Fruit fly (Drosophila melanogaster): ENCODE measurements around the gene flip.

flip gene

DNA sequence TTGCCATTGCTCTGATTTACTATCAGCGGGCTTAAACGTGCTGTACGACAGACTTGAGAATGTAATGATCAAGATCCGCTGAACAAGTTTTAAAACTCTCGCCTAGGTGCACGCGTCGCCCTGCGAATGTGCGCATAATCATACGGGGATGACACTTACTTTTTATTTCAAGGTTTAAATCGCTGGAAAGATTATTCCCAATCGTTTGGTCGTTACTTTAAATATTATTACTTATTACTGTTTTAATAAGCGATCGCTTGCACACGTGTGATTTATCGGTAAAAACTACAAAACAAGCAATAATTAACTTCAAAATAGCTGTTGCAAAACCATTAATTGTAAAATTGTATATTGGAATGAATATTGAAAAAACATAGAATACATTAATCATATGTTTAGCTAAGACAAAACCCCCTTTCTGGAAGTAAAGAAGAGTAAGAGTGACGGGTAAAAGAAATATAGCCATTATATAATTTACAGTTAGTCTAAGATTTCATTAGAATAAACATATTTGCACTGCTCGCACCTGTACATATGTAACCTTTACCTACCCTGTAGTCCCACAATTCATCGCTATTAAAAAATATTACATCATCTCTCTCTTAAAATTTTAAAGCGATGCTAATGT lies 48.5 kb downstream of the flip start, which contains the start of gene DhpD (continued):
- peak; percentile 32 for TF ChIP-seq Lpt (GFP tag; optimal IDR thresholded peaks at IDR 0.05)
- TF ChIP-seq Sox14 (GFP tag; optimal IDR thresholded peaks at IDR 0.05) = peak; percentile 85
- TF ChIP-seq CG9139 (GFP tag; optimal IDR thresholded peaks at IDR 0.05) = no peak
- peak; percentile 58 for TF ChIP-seq fd59A (GFP tag; optimal IDR thresholded peaks at IDR 0.05)
- TF ChIP-seq CG10631 (GFP tag; optimal IDR thresholded peaks at IDR 0.05) = peak; percentile 85
- peak; percentile 54 for TF ChIP-seq CG15336 (GFP tag; IDR thresholded peaks at IDR 0.05)
- TF ChIP-seq CG11902 (GFP tag; optimal IDR thresholded peaks at IDR 0.05) = peak; percentile 56
- TF ChIP-seq Eip93F (GFP tag; optimal IDR thresholded peaks at IDR 0.05) = peak; percentile 48
- TF ChIP-seq Gug (GFP tag; IDR thresholded peaks at IDR 0.05) = peak; percentile 64
- TF ChIP-seq CG6792 (GFP tag; optimal IDR thresholded peaks at IDR 0.05) = peak; percentile 81
- peak; percentile 86 for TF ChIP-seq CG6163 (GFP tag; IDR thresholded peaks at IDR 0.05)
- TF ChIP-seq Blimp-1 (GFP tag; optimal IDR thresholded peaks at IDR 0.05) = peak; percentile 55
- no peak for TF ChIP-seq fkh (GFP tag; optimal IDR thresholded peaks at IDR 0.05)
- TF ChIP-seq CG16779 (tag; optimal IDR thresholded peaks at IDR 0.05) = no peak
- TF ChIP-seq CG10669 (GFP tag; optimal IDR thresholded peaks at IDR 0.05) = peak; percentile 83
- TF ChIP-seq eg (GFP tag; IDR thresholded peaks at IDR 0.05) = peak; percentile 84
- TF ChIP-seq lz (GFP tag; optimal IDR thresholded peaks at IDR 0.05) = peak; percentile 86
- TF ChIP-seq CG32006 (GFP tag; optimal IDR thresholded peaks at IDR 0.05) = peak; percentile 74
- peak; percentile 56 for TF ChIP-seq CG7368 (GFP tag; optimal IDR thresholded peaks at IDR 0.05)
- no peak for TF ChIP-seq CG6808 (GFP tag; optimal IDR thresholded peaks at IDR 0.05)
- peak; percentile 83 for TF ChIP-seq vri (GFP tag; optimal IDR thresholded peaks at IDR 0.05)
- TF ChIP-seq dsx (GFP tag; optimal IDR thresholded peaks at IDR 0.05; ENCODE audit: poor library complexity, severe bottlenecking) = peak; percentile 64

DNA sequence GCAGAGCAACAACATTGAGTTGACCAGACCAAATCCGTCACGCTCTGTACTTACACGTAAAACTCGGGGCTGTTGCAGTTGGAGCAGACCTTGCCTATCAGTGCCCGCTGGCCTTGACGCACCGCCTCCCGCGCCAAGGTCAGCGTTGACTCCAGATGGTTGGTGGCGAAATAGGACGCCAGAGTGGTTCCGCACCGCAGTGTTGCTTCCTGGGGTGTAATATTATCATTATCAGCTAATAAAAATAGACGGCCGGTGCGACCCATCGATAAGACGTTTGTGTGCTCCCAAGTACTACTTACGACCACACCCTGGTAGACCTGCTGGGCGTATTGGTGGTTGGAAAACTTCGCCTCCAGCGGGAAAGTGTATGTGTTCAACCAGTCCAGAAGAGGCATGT lies 49.3 kb downstream of the flip start:
- TF ChIP-seq eg (GFP tag; IDR thresholded peaks at IDR 0.05) (no peak), svp (GFP tag) (peak; percentile 84)

dm6 chr3R:4220780-4221179 lies 56.9 kb downstream of the flip start:
- TF ChIP-seq CG6808 (GFP tag; optimal IDR thresholded peaks at IDR 0.05) (no peak), CG10669 (GFP tag; optimal IDR thresholded peaks at IDR 0.05) (no peak), fkh (GFP tag; optimal IDR thresholded peaks at IDR 0.05) (no peak), Sox14 (GFP tag; optimal IDR thresholded peaks at IDR 0.05) (peak; percentile 48), esn (GFP tag; optimal IDR thresholded peaks at IDR 0.05) (peak; percentile 32), CG16779 (tag; optimal IDR thresholded peaks at IDR 0.05) (no peak), cyc (GFP tag; optimal IDR thresholded peaks at IDR 0.05) (peak; percentile 20), CG3032 (tag; optimal IDR thresholded peaks at IDR 0.05) (peak; percentile 44), CG6163 (GFP tag; IDR thresholded peaks at IDR 0.05) (peak; percentile 27; the same call in 1 of the 3 replicates), CG11762 (GFP tag; optimal IDR thresholded peaks at IDR 0.05; ENCODE audit: insufficient read depth) (no peak), CG31627 (GFP tag; optimal IDR thresholded peaks at IDR 0.05) (peak; percentile 26), CG15336 (GFP tag; IDR thresholded peaks at IDR 0.05) (no peak), OdsH (GFP tag; optimal IDR thresholded peaks at IDR 0.05) (no peak), Ets21C (GFP tag; optimal IDR thresholded peaks at IDR 0.05) (no peak), CG32006 (GFP tag; optimal IDR thresholded peaks at IDR 0.05) (no peak), acj6 (GFP tag; optimal IDR thresholded peaks at IDR 0.05) (no peak), Sox102F (GFP tag; optimal IDR thresholded peaks at IDR 0.05) (no peak)

- TF ChIP-seq fd59A (GFP tag; optimal IDR thresholded peaks at IDR 0.05) = no peak
- TF ChIP-seq salr (GFP tag; optimal IDR thresholded peaks at IDR 0.05) = no peak
- TF ChIP-seq CG34406 (GFP tag; optimal IDR thresholded peaks at IDR 0.05) = no peak
- TF ChIP-seq Ets21C (GFP tag; optimal IDR thresholded peaks at IDR 0.05) = no peak
Measured at dm6 chr3R:4220030-4220429, 57.7 kb downstream of the flip start, which contains the start of gene CG31516. TSS of gene CG31516 (minus strand) at chr3R:4220130.

Data from whole organism, prepupa.